Worm (Caenorhabditis elegans): ENCODE results near the gene pdhk-2.

ce11 chrIII:8762016-8762415 lies 20.8 kb upstream of the pdhk-2 start:
- TF ChIP-seq ama-1 (optimal IDR thresholded peaks at IDR 0.05), result no peak
- no peak for TF ChIP-seq flt-1 (GFP tag; IDR thresholded peaks at IDR 0.05)
- no peak for TF ChIP-seq aly-1 (tag; optimal IDR thresholded peaks at IDR 0.05)
- no peak for TF ChIP-seq ets-7 (tag; optimal IDR thresholded peaks at IDR 0.05)
- TF ChIP-seq tbx-37 (GFP tag; conservative IDR thresholded peaks at IDR 0.05), result no peak
- TF ChIP-seq pes-1 (GFP tag; IDR thresholded peaks at IDR 0.05), result no peak

Measured in whole organism, early embryonic.